Fruit fly (Drosophila melanogaster) whole organism, embryonic: ENCODE results near the gene CG18258.

Experiments
- Abd-B ChIP-seq: fragments of 200-800 bp; sonication (Bioruptor generic); optimal IDR thresholded peaks from 2 replicates; lab custom pipeline; 2018; ENCODE audit warnings: missing biosample characterization, mild to moderate bottlenecking, missing genetic modification characterization, moderate library complexity
- Bdp1 ChIP-seq: fragments of 200-800 bp; sonication (Bioruptor generic); optimal IDR thresholded peaks from 3 replicates; lab custom pipeline; 2016; ENCODE audit warnings: missing biosample characterization, missing genetic modification characterization
- Bteb2 ChIP-seq: fragments of 200-800 bp; sonication (Bioruptor generic); optimal IDR thresholded peaks from 2 replicates; lab custom pipeline; 2016; ENCODE audit warnings: missing biosample characterization, missing genetic modification characterization
- CG10267 ChIP-seq: fragments of 200-800 bp; sonication (Bioruptor generic); optimal IDR thresholded peaks from 2 replicates; lab custom pipeline; 2018; ENCODE audit warnings: missing biosample characterization, mild to moderate bottlenecking, missing genetic modification characterization, moderate library complexity
- CG10979 ChIP-seq: fragments of 200-800 bp; sonication (Bioruptor generic); optimal IDR thresholded peaks from 2 replicates; lab custom pipeline; 2018; ENCODE audit warnings: missing biosample characterization, mild to moderate bottlenecking, missing genetic modification characterization, moderate library complexity
- CG13123 ChIP-seq: fragments of 200-800 bp; sonication (Bioruptor generic); optimal IDR thresholded peaks from 2 replicates; lab custom pipeline; 2016; ENCODE audit warnings: missing biosample characterization, missing genetic modification characterization
- CG15514 ChIP-seq: fragments of 200-800 bp; sonication (Bioruptor generic); optimal IDR thresholded peaks from 3 replicates; lab custom pipeline; 2017; ENCODE audit warnings: missing biosample characterization, missing genetic modification characterization, mild to moderate bottlenecking, moderate library complexity, missing genetic modification reagents
- CG16863 ChIP-seq: fragments of 200-800 bp; sonication (Bioruptor generic); optimal IDR thresholded peaks from 3 replicates; lab custom pipeline; 2016; ENCODE audit warnings: missing biosample characterization, missing genetic modification characterization
- CG17186 ChIP-seq: fragments of 200-800 bp; sonication (Bioruptor generic); optimal IDR thresholded peaks from 3 replicates; lab custom pipeline; 2017; ENCODE audit warnings: missing biosample characterization, missing genetic modification reagents, missing genetic modification characterization
- CG17328 ChIP-seq: fragments of 200-800 bp; sonication (Bioruptor generic); IDR thresholded peaks from 2 replicates; pipeline ENCODE4 v1.3.6; 2022; ENCODE audit warnings: missing biosample characterization, missing genetic modification characterization
- CG2678 ChIP-seq: fragments of 200-800 bp; sonication (Bioruptor generic); optimal IDR thresholded peaks from 3 replicates; lab custom pipeline; 2019; ENCODE audit warnings: missing biosample characterization, mild to moderate bottlenecking, missing genetic modification characterization, moderate library complexity
- CG30403 ChIP-seq: fragments of 200-800 bp; sonication (Bioruptor generic); optimal IDR thresholded peaks from 3 replicates; lab custom pipeline; 2016; ENCODE audit warnings: missing biosample characterization, missing genetic modification characterization
- CG30431 ChIP-seq: fragments of 200-800 bp; sonication (Bioruptor generic); optimal IDR thresholded peaks from 2 replicates; lab custom pipeline; 2017; ENCODE audit warnings: missing biosample characterization, missing genetic modification characterization
- CG6272 ChIP-seq: fragments of 200-800 bp; sonication (Bioruptor generic); IDR thresholded peaks from 2 replicates; pipeline ENCODE4 v1.3.6; 2022; ENCODE audit warnings: missing biosample characterization, missing genetic modification characterization
- CG6765 ChIP-seq: fragments of 200-800 bp; sonication (Bioruptor generic); optimal IDR thresholded peaks from 3 replicates; lab custom pipeline; 2017; ENCODE audit warnings: missing biosample characterization, mild to moderate bottlenecking, missing genetic modification characterization
- CG7839 ChIP-seq: fragments of 200-800 bp; sonication (Bioruptor generic); optimal IDR thresholded peaks from 3 replicates; lab custom pipeline; 2018; ENCODE audit warnings: missing biosample characterization, mild to moderate bottlenecking, missing genetic modification characterization, moderate library complexity
- CG7963 ChIP-seq: fragments of 200-800 bp; sonication (Bioruptor generic); IDR thresholded peaks from 3 replicates; pipeline ENCODE4 v1.3.6; 2022; ENCODE audit warnings: missing biosample characterization, missing genetic modification characterization; ENCODE audit not compliant: partially characterized antibody
- CG9932 ChIP-seq: fragments of 200-800 bp; sonication (Bioruptor generic); IDR thresholded peaks from 2 replicates; pipeline ENCODE4 v1.3.6; 2022; ENCODE audit warnings: missing biosample characterization, missing genetic modification characterization
- CTCF ChIP-seq: fragments of 200-800 bp; sonication (Bioruptor generic); optimal IDR thresholded peaks from 2 replicates; lab custom pipeline; 2017; ENCODE audit warnings: missing biosample characterization, mild to moderate bottlenecking, missing genetic modification characterization, moderate library complexity
- Chrac-16 ChIP-seq: fragments of 200-800 bp; sonication (Bioruptor generic); optimal IDR thresholded peaks from 3 replicates; lab custom pipeline; 2016; ENCODE audit warnings: missing biosample characterization, missing genetic modification characterization
- CoRest ChIP-seq: fragments of 200-800 bp; sonication (Bioruptor generic); optimal IDR thresholded peaks from 3 replicates; lab custom pipeline; 2018; ENCODE audit warnings: missing biosample characterization, mild to moderate bottlenecking, missing genetic modification characterization, moderate library complexity
- Gsc ChIP-seq: fragments of 200-800 bp; sonication (Bioruptor generic); IDR thresholded peaks from 2 replicates; pipeline ENCODE4 v1.3.6; 2022; ENCODE audit warnings: missing biosample characterization, missing genetic modification characterization
- H15 ChIP-seq: fragments of 200-800 bp; sonication (Bioruptor generic); IDR thresholded peaks from 3 replicates; pipeline ENCODE4 v1.3.6; 2022; ENCODE audit warnings: missing biosample characterization, missing genetic modification characterization
- Hand ChIP-seq: fragments of 200-800 bp; sonication (Bioruptor generic); optimal IDR thresholded peaks from 2 replicates; lab custom pipeline; 2017; ENCODE audit warnings: mild to moderate bottlenecking, missing biosample characterization, missing genetic modification reagents, missing genetic modification characterization
- Hr51 ChIP-seq, 2 experiments: fragments of 200-800 bp; sonication (Bioruptor generic); optimal IDR thresholded peaks; 2 replicates in 1 of 2; 3 replicates in 1 of 2; lab custom pipeline; 2016 to 2018; ENCODE audit warnings: missing biosample characterization in 2 of 2, missing genetic modification characterization in 2 of 2, mild to moderate bottlenecking in 1 of 2, moderate library complexity in 1 of 2
- Hsf ChIP-seq: fragments of 200-800 bp; sonication (Bioruptor generic); optimal IDR thresholded peaks from 3 replicates; lab custom pipeline; 2016; ENCODE audit warnings: missing biosample characterization, missing genetic modification characterization
- Lhr ChIP-seq: fragments of 200-800 bp; sonication (Bioruptor generic); optimal IDR thresholded peaks from 3 replicates; lab custom pipeline; 2017; ENCODE audit warnings: mild to moderate bottlenecking, missing biosample characterization, missing genetic modification reagents, missing genetic modification characterization
- Mrtf ChIP-seq: fragments of 200-800 bp; sonication (Bioruptor generic); IDR thresholded peaks from 3 replicates; pipeline ENCODE4 v1.3.6; 2022; ENCODE audit warnings: missing biosample characterization, missing genetic modification characterization
- NC2β ChIP-seq: fragments of 200-800 bp; sonication (Bioruptor generic); optimal IDR thresholded peaks from 2 replicates; lab custom pipeline; 2016; ENCODE audit warnings: missing biosample characterization, missing genetic modification characterization
- Neu2 ChIP-seq: fragments of 200-800 bp; sonication (Bioruptor generic); optimal IDR thresholded peaks from 3 replicates; lab custom pipeline; 2016; ENCODE audit warnings: missing biosample characterization, missing genetic modification characterization, borderline replicate concordance
- Sin3A ChIP-seq: fragments of >200 bp; optimal IDR thresholded peaks from 2 replicates; lab custom pipeline; 2018
- Six4 ChIP-seq: fragments of 200-800 bp; sonication (Bioruptor generic); optimal IDR thresholded peaks from 2 replicates; lab custom pipeline; 2016; ENCODE audit warnings: missing biosample characterization, missing genetic modification characterization
- Trl ChIP-seq, 3 experiments: fragments of >200 bp in 2 of 3; fragments of 200-800 bp in 1 of 3; sonication (Bioruptor generic) in 1 of 3; optimal IDR thresholded peaks; 2 replicates in 1 of 3; 3 replicates in 2 of 3; lab custom pipeline; 2016 to 2017; ENCODE audit warnings: missing biosample characterization in 1 of 3, missing genetic modification characterization in 1 of 3
- az2 ChIP-seq: fragments of 200-800 bp; sonication (Bioruptor generic); optimal IDR thresholded peaks from 3 replicates; lab custom pipeline; 2016; ENCODE audit warnings: missing biosample characterization, missing genetic modification characterization
- ci ChIP-seq: fragments of 200-800 bp; sonication (Bioruptor generic); IDR thresholded peaks from 3 replicates; pipeline ENCODE4 v1.3.6; 2022; ENCODE audit warnings: missing biosample characterization, missing genetic modification characterization
- dmrt11E ChIP-seq: fragments of 200-800 bp; sonication (Bioruptor generic); optimal IDR thresholded peaks from 3 replicates; lab custom pipeline; 2018; ENCODE audit warnings: missing biosample characterization, mild to moderate bottlenecking, missing genetic modification characterization, moderate library complexity
- dysf ChIP-seq: fragments of 200-800 bp; sonication (Bioruptor generic); IDR thresholded peaks from 3 replicates; pipeline ENCODE4 v1.3.6; 2022; ENCODE audit warnings: missing biosample characterization, missing genetic modification characterization
- fd3F ChIP-seq: fragments of 200-800 bp; sonication (Bioruptor generic); optimal IDR thresholded peaks from 2 replicates; lab custom pipeline; 2018; ENCODE audit warnings: missing biosample characterization, mild to moderate bottlenecking, missing genetic modification characterization, moderate library complexity
- gem ChIP-seq: fragments of 200-800 bp; sonication (Bioruptor generic); optimal IDR thresholded peaks from 2 replicates; lab custom pipeline; 2019; ENCODE audit warnings: missing biosample characterization, mild to moderate bottlenecking, missing genetic modification characterization, moderate library complexity
- gsb ChIP-seq: fragments of 200-800 bp; sonication (Bioruptor generic); IDR thresholded peaks from 2 replicates; pipeline ENCODE4 v1.3.6; 2022; ENCODE audit warnings: missing biosample characterization, missing genetic modification characterization
- her ChIP-seq: fragments of 200-800 bp; sonication (Bioruptor generic); optimal IDR thresholded peaks from 2 replicates; lab custom pipeline; 2016; ENCODE audit warnings: missing biosample characterization, missing genetic modification characterization
- jing ChIP-seq: fragments of 200-800 bp; sonication (Bioruptor generic); optimal IDR thresholded peaks from 2 replicates; lab custom pipeline; 2018; ENCODE audit warnings: missing biosample characterization, mild to moderate bottlenecking, missing genetic modification characterization
- mam ChIP-seq: fragments of 200-800 bp; sonication (Bioruptor generic); optimal IDR thresholded peaks from 3 replicates; lab custom pipeline; 2016; ENCODE audit warnings: missing biosample characterization, missing genetic modification characterization
- pho ChIP-seq: fragments of 200-800 bp; sonication (Bioruptor generic); optimal IDR thresholded peaks from 2 replicates; lab custom pipeline; 2016; ENCODE audit warnings: missing biosample characterization, missing genetic modification characterization
- prd ChIP-seq, 3 experiments: fragments of >200 bp in 2 of 3; fragments of 200-800 bp in 1 of 3; sonication (Bioruptor generic) in 1 of 3; optimal IDR thresholded peaks in 2 of 3; IDR thresholded peaks in 1 of 3; 2 replicates in 2 of 3; 3 replicates in 1 of 3; pipeline versions ENCODE4 v1.3.6 to Lab custom; 2017 to 2022; ENCODE audit warnings: missing biosample characterization in 1 of 3, missing genetic modification characterization in 1 of 3
- sc ChIP-seq, 3 experiments: fragments of >200 bp in 2 of 3; fragments of 200-800 bp in 1 of 3; sonication (Bioruptor generic) in 1 of 3; optimal IDR thresholded peaks; 2 replicates in 2 of 3; 3 replicates in 1 of 3; lab custom pipeline; 2017; ENCODE audit warnings: mild to moderate bottlenecking in 1 of 3, missing biosample characterization in 1 of 3, missing genetic modification characterization in 1 of 3, missing genetic modification reagents in 1 of 3
- stwl ChIP-seq: fragments of 200-800 bp; sonication (Bioruptor generic); optimal IDR thresholded peaks from 3 replicates; lab custom pipeline; 2018; ENCODE audit warnings: missing biosample characterization, mild to moderate bottlenecking, missing genetic modification characterization, moderate library complexity
- z ChIP-seq: fragments of 200-800 bp; sonication (Bioruptor generic); IDR thresholded peaks from 3 replicates; pipeline ENCODE4 v1.3.6; 2022; ENCODE audit warnings: missing biosample characterization, missing genetic modification characterization
- zfh1 ChIP-seq: fragments of 200-800 bp; sonication (Bioruptor generic); IDR thresholded peaks from 3 replicates; pipeline ENCODE4 v1.3.6; 2022; ENCODE audit warnings: missing biosample characterization, missing genetic modification characterization

Gene CG18258

DNA sequence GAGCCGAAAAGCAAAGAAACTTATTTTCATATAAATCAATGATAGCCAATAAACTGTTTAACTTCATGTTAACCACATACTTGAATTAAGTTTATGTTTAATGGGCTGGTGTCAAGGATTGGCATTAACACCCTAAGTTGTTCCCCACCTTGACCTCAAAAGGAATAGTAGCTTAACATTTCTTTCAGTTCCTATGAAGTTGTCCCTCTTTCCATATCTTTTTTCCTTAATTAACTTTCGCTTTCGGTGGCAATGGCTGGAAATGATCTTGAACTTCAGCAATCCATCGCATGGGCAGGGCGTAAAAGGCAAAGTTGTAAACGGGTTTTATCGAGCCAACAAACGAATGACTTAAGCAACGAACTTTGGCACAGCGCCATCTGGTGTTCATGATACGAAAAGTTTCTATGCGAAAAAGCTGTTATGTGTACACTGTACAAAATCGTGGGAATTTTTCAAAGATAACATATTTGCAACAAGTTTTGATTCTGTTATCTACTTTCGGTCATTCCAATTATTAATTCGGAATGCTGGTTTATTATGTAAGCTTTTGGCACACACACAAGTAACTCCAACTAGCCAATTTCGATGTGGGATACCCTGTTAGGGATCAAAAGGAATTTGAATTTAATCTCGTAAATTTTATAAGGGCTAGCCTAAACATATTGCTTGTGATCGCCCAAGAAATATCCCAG is 17.5 kb downstream of the CG18258 start (continued):
- TF ChIP-seq Abd-B (GFP tag; lab: Kevin White, UChicago) (peak; percentile 34), CTCF (GFP tag; lab: Kevin White, UChicago) (peak; percentile 90), CG7963 (GFP tag; lab: Robert Waterston, UW) (no peak), Chrac-16 (GFP tag; lab: Kevin White, UChicago) (peak; percentile 21), NC2β (GFP tag; lab: Kevin White, UChicago) (peak; percentile 44), jing (peak; percentile 8), CG7839 (tag; lab: Kevin White, UChicago) (peak; percentile 37), z (no peak), Gsc (no peak), CG2678 (tag; lab: Kevin White, UChicago) (no peak), zfh1 (GFP tag; lab: Robert Waterston, UW) (no peak), H15 (GFP tag; lab: Robert Waterston, UW) (no peak), CG30431 (GFP tag; lab: Kevin White, UChicago) (no peak), prd (optimal IDR thresholded peaks at IDR 0.05; lab: Kevin White, UChicago) (no peak), prd (GFP tag; IDR thresholded peaks at IDR 0.05; lab: Robert Waterston, UW) (no peak), Neu2 (GFP tag; lab: Kevin White, UChicago) (no peak), CG17186 (GFP tag; lab: Kevin White, UChicago) (no peak), gsb (no peak), Hand (GFP tag; lab: Kevin White, UChicago) (no peak), stwl (no peak), ci (GFP tag; lab: Robert Waterston, UW) (0 out of 3 replicates have a peak, but pooled peaks have one; percentile 52), Trl (optimal IDR thresholded peaks at IDR 0.05; lab: Kevin White, UChicago) (no peak), Trl (GFP tag; optimal IDR thresholded peaks at IDR 0.05; lab: Kevin White, UChicago) (no peak), CG17328 (GFP tag; lab: Robert Waterston, UW) (0 out of 2 replicates have a peak, but pooled peaks have one; percentile 33), CoRest (tag; lab: Kevin White, UChicago) (peak; percentile 50), Hsf (GFP tag; lab: Kevin White, UChicago) (no peak), dysf (no peak), CG10979 (no peak), mam (GFP tag; lab: Kevin White, UChicago) (peak; percentile 12), CG6765 (no peak), Bdp1 (GFP tag; lab: Kevin White, UChicago) (no peak), CG9932 (GFP tag; lab: Robert Waterston, UW) (peak; percentile 30; the same call in 1 of the 2 replicates), az2 (peak; percentile 26), pho (GFP tag; lab: Kevin White, UChicago) (no peak), gem (tag; lab: Kevin White, UChicago) (peak; percentile 65), her (GFP tag; lab: Kevin White, UChicago) (no peak), CG6272 (no peak), Mrtf (no peak), sc (optimal IDR thresholded peaks at IDR 0.05; lab: Kevin White, UChicago) (no peak), sc (GFP tag; optimal IDR thresholded peaks at IDR 0.05; lab: Kevin White, UChicago) (peak; percentile 5), CG15514 (no peak), Six4 (GFP tag; lab: Kevin White, UChicago) (no peak), CG13123 (no peak), Lhr (GFP tag; lab: Kevin White, UChicago) (no peak), Sin3A (lab: Kevin White, UChicago) (no peak), Bteb2 (GFP tag; lab: Kevin White, UChicago) (no peak), fd3F (GFP tag; lab: Kevin White, UChicago) (no peak), CG30403 (GFP tag; lab: Kevin White, UChicago) (peak; percentile 30), CG16863 (GFP tag; lab: Kevin White, UChicago) (no peak), Hr51 (GFP tag; optimal IDR thresholded peaks at IDR 0.05; lab: Kevin White, UChicago) (peak in 1 of 2 experiments; percentile 36), dmrt11E (tag; lab: Kevin White, UChicago) (peak; percentile 54), CG10267 (tag; lab: Kevin White, UChicago) (no peak)
